Comparison of ENCODE assay signal across 1 fruit fly cellular context in genomic region chrX:7978027-7978426, dm6.
TF ChIP-seq lines count a peak whose summit lies in the region.

No protein-coding gene starts in this region.

TF ChIP-seq in whole organism, embryonic, 481 proteins besides CTCF, POLR2A, EP300 and RAD21 (continued from another document):
- no peak for TF ChIP-seq ttk (GFP tag; IDR thresholded peaks at IDR 0.05; lab: Robert Waterston, UW)
- peak; percentile 30 for TF ChIP-seq nmo (GFP tag; optimal IDR thresholded peaks at IDR 0.05; lab: Kevin White, UChicago)
- no peak for TF ChIP-seq ftz-f1 (GFP tag; optimal IDR thresholded peaks at IDR 0.05; lab: Kevin White, UChicago)
- peak; percentile 24 for TF ChIP-seq CG3407 (GFP tag; optimal IDR thresholded peaks at IDR 0.05; lab: Kevin White, UChicago)
- TF ChIP-seq fd96Cb (tag; optimal IDR thresholded peaks at IDR 0.05; lab: Kevin White, UChicago) = peak; percentile 7
- TF ChIP-seq CG4617 (GFP tag; optimal IDR thresholded peaks at IDR 0.05; lab: Kevin White, UChicago; ENCODE audit: borderline replicate concordance) = no peak
- peak; percentile 3 for TF ChIP-seq D19A (tag; optimal IDR thresholded peaks at IDR 0.05; lab: Kevin White, UChicago)
- TF ChIP-seq CG1647 (GFP tag; optimal IDR thresholded peaks at IDR 0.05; lab: Kevin White, UChicago) = no peak
- TF ChIP-seq dpn (GFP tag; optimal IDR thresholded peaks at IDR 0.05; lab: Kevin White, UChicago) = no peak
- TF ChIP-seq Hsf (GFP tag; optimal IDR thresholded peaks at IDR 0.05; lab: Kevin White, UChicago) = peak; percentile 2
- no peak for TF ChIP-seq abd-A (tag; optimal IDR thresholded peaks at IDR 0.05; lab: Kevin White, UChicago)
- no peak for TF ChIP-seq pfk (GFP tag; optimal IDR thresholded peaks at IDR 0.05; lab: Kevin White, UChicago)
- no peak for TF ChIP-seq insv (GFP tag; optimal IDR thresholded peaks at IDR 0.05; lab: Kevin White, UChicago)
- no peak for TF ChIP-seq CG8478 (optimal IDR thresholded peaks at IDR 0.05; lab: Kevin White, UChicago)
- TF ChIP-seq CG17361 (GFP tag; IDR thresholded peaks at IDR 0.05; lab: Robert Waterston, UW) = peak; percentile 57; the same call in 2 of the 3 replicates
- TF ChIP-seq CG10267 (tag; optimal IDR thresholded peaks at IDR 0.05; lab: Kevin White, UChicago) = peak; percentile 10
- no peak for TF ChIP-seq ro (GFP tag; IDR thresholded peaks at IDR 0.05; lab: Robert Waterston, UW)
- TF ChIP-seq cwo (GFP tag; optimal IDR thresholded peaks at IDR 0.05; lab: Kevin White, UChicago) = no peak
- no peak for TF ChIP-seq nerfin-2 (GFP tag; IDR thresholded peaks at IDR 0.05; lab: Robert Waterston, UW; ENCODE audit: partially characterized antibody)
- no peak for TF ChIP-seq yki (optimal IDR thresholded peaks at IDR 0.05; lab: Kevin White, UChicago)
- TF ChIP-seq CG15073 (GFP tag; optimal IDR thresholded peaks at IDR 0.05; lab: Kevin White, UChicago) = no peak
- TF ChIP-seq CG10274 (GFP tag; optimal IDR thresholded peaks at IDR 0.05; lab: Kevin White, UChicago) = no peak
- TF ChIP-seq pb (GFP tag; optimal IDR thresholded peaks at IDR 0.05; lab: Kevin White, UChicago) = no peak
- TF ChIP-seq slbo (GFP tag; IDR thresholded peaks at IDR 0.05; lab: Robert Waterston, UW) = no peak
- no peak for TF ChIP-seq Doc3 (GFP tag; IDR thresholded peaks at IDR 0.05; lab: Robert Waterston, UW; ENCODE audit: partially characterized antibody)
- no peak for TF ChIP-seq CG13775 (GFP tag; optimal IDR thresholded peaks at IDR 0.05; lab: Kevin White, UChicago)
- no peak for TF ChIP-seq CG7987 (GFP tag; optimal IDR thresholded peaks at IDR 0.05; lab: Kevin White, UChicago)
- peak; percentile 4 for TF ChIP-seq bcd (GFP tag; optimal IDR thresholded peaks at IDR 0.05; lab: Kevin White, UChicago)
- no peak for TF ChIP-seq BtbVII (GFP tag; optimal IDR thresholded peaks at IDR 0.05; lab: Kevin White, UChicago)
- TF ChIP-seq en (GFP tag; optimal IDR thresholded peaks at IDR 0.05; lab: Kevin White, UChicago) = no peak
- no peak for TF ChIP-seq CG14014 (GFP tag; IDR thresholded peaks at IDR 0.05; lab: Robert Waterston, UW)
- no peak for TF ChIP-seq HLH4C (GFP tag; IDR thresholded peaks at IDR 0.05; lab: Robert Waterston, UW; ENCODE audit: partially characterized antibody)
- peak in 1 of 3 experiments; percentile 56 for TF ChIP-seq lola (GFP tag; optimal IDR thresholded peaks at IDR 0.05; lab: Kevin White, UChicago)
- peak; percentile 28 for TF ChIP-seq CG12391 (tag; optimal IDR thresholded peaks at IDR 0.05; lab: Kevin White, UChicago)
- TF ChIP-seq sens (GFP tag; lab: Kevin White, UChicago) = peak; percentile 84
- no peak for TF ChIP-seq gcm2 (GFP tag; optimal IDR thresholded peaks at IDR 0.05; lab: Kevin White, UChicago)
- TF ChIP-seq Rx (GFP tag; IDR thresholded peaks at IDR 0.05; lab: Robert Waterston, UW) = no peak
- peak; percentile 30 for TF ChIP-seq CG7839 (tag; optimal IDR thresholded peaks at IDR 0.05; lab: Kevin White, UChicago)
- no peak for TF ChIP-seq CG17186 (GFP tag; optimal IDR thresholded peaks at IDR 0.05; lab: Kevin White, UChicago)
- TF ChIP-seq CG13287 (GFP tag; IDR thresholded peaks at IDR 0.05; lab: Robert Waterston, UW; ENCODE audit: partially characterized antibody) = no peak
- TF ChIP-seq CG15514 (GFP tag; optimal IDR thresholded peaks at IDR 0.05; lab: Kevin White, UChicago) = no peak
- peak in 1 of 2 experiments; percentile 70 for TF ChIP-seq eve (GFP tag; optimal IDR thresholded peaks at IDR 0.05; lab: Kevin White, UChicago)
- TF ChIP-seq Gug (GFP tag; IDR thresholded peaks at IDR 0.05; lab: Robert Waterston, UW) = no peak
- TF ChIP-seq E2f1 (GFP tag; IDR thresholded peaks at IDR 0.05; lab: Robert Waterston, UW) = no peak
- no peak for TF ChIP-seq psq (GFP tag; optimal IDR thresholded peaks at IDR 0.05; lab: Kevin White, UChicago)
- TF ChIP-seq CG32532 (GFP tag; IDR thresholded peaks at IDR 0.05; lab: Robert Waterston, UW) = no peak
- no peak for TF ChIP-seq prd (optimal IDR thresholded peaks at IDR 0.05; lab: Kevin White, UChicago)
- peak; percentile 18; the same call in 1 of the 3 replicates for TF ChIP-seq prd (GFP tag; IDR thresholded peaks at IDR 0.05; lab: Robert Waterston, UW)
- peak; percentile 46 for TF ChIP-seq CG11504 (tag; optimal IDR thresholded peaks at IDR 0.05; lab: Kevin White, UChicago)
- TF ChIP-seq Xrp1 (GFP tag; IDR thresholded peaks at IDR 0.05; lab: Robert Waterston, UW) = 0 out of 2 replicates have a peak, but pooled peaks have one; percentile 32
- TF ChIP-seq CG31441 (GFP tag; IDR thresholded peaks at IDR 0.05; lab: Robert Waterston, UW) = peak; percentile 54
- peak; percentile 42 for TF ChIP-seq CG2712 (tag; optimal IDR thresholded peaks at IDR 0.05; lab: Kevin White, UChicago)
- TF ChIP-seq pita (GFP tag; optimal IDR thresholded peaks at IDR 0.05; lab: Kevin White, UChicago) = no peak
- TF ChIP-seq unpg (GFP tag; optimal IDR thresholded peaks at IDR 0.05; lab: Kevin White, UChicago) = peak; percentile 23
- TF ChIP-seq CG10366 (GFP tag; IDR thresholded peaks at IDR 0.05; lab: Robert Waterston, UW) = peak; percentile 11; the same call in 1 of the 2 replicates
- TF ChIP-seq CG34422 (GFP tag; IDR thresholded peaks at IDR 0.05; lab: Robert Waterston, UW) = no peak
- no peak for TF ChIP-seq HHEX (GFP tag; optimal IDR thresholded peaks at IDR 0.05; lab: Kevin White, UChicago)
- TF ChIP-seq TFAM (GFP tag; optimal IDR thresholded peaks at IDR 0.05; lab: Kevin White, UChicago) = no peak
- peak; percentile 4 for TF ChIP-seq org-1 (GFP tag; optimal IDR thresholded peaks at IDR 0.05; lab: Kevin White, UChicago)
- TF ChIP-seq al (GFP tag; IDR thresholded peaks at IDR 0.05; lab: Robert Waterston, UW) = no peak
- TF ChIP-seq Hr51 (GFP tag; optimal IDR thresholded peaks at IDR 0.05; lab: Kevin White, UChicago) = peak in 1 of 2 experiments; percentile 23
- TF ChIP-seq gt (GFP tag; IDR thresholded peaks at IDR 0.05; lab: Robert Waterston, UW) = no peak
- TF ChIP-seq HLH3B (GFP tag; IDR thresholded peaks at IDR 0.05; lab: Robert Waterston, UW) = no peak
- TF ChIP-seq gce (GFP tag; IDR thresholded peaks at IDR 0.05; lab: Robert Waterston, UW) = no peak
- TF ChIP-seq HmgD (GFP tag; optimal IDR thresholded peaks at IDR 0.05; lab: Kevin White, UChicago) = no peak
- TF ChIP-seq CG16863 (GFP tag; optimal IDR thresholded peaks at IDR 0.05; lab: Kevin White, UChicago) = no peak
- TF ChIP-seq CG34376 (GFP tag; optimal IDR thresholded peaks at IDR 0.05; lab: Kevin White, UChicago) = no peak
- TF ChIP-seq CG15479 (GFP tag; optimal IDR thresholded peaks at IDR 0.05; lab: Kevin White, UChicago) = no peak
- TF ChIP-seq luna (GFP tag; optimal IDR thresholded peaks at IDR 0.05; lab: Kevin White, UChicago) = no peak
- TF ChIP-seq dmrt99B (tag; optimal IDR thresholded peaks at IDR 0.05; lab: Kevin White, UChicago) = peak; percentile 25
- no peak for TF ChIP-seq Deaf1 (tag; optimal IDR thresholded peaks at IDR 0.05; lab: Kevin White, UChicago)
- TF ChIP-seq CG12155 (GFP tag; optimal IDR thresholded peaks at IDR 0.05; lab: Kevin White, UChicago) = no peak
- no peak for TF ChIP-seq dati (GFP tag; IDR thresholded peaks at IDR 0.05; lab: Robert Waterston, UW)
- TF ChIP-seq Hmx (GFP tag; optimal IDR thresholded peaks at IDR 0.05; lab: Kevin White, UChicago) = no peak
- TF ChIP-seq CG14710 (tag; optimal IDR thresholded peaks at IDR 0.05; lab: Kevin White, UChicago) = peak; percentile 35
- TF ChIP-seq fd102C (GFP tag; optimal IDR thresholded peaks at IDR 0.05; lab: Kevin White, UChicago) = no peak
- no peak for TF ChIP-seq pnt (GFP tag; optimal IDR thresholded peaks at IDR 0.05; lab: Kevin White, UChicago)
- TF ChIP-seq gcm (GFP tag; optimal IDR thresholded peaks at IDR 0.05; lab: Kevin White, UChicago) = no peak
- no peak for TF ChIP-seq Nf-YA (GFP tag; IDR thresholded peaks at IDR 0.05; lab: Robert Waterston, UW)
- no peak for TF ChIP-seq rib (GFP tag; IDR thresholded peaks at IDR 0.05; lab: Robert Waterston, UW)
- no peak for TF ChIP-seq CG11085 (GFP tag; IDR thresholded peaks at IDR 0.05; lab: Robert Waterston, UW)
- peak in 1 of 2 experiments; percentile 34 for TF ChIP-seq bsh (GFP tag; optimal IDR thresholded peaks at IDR 0.05; lab: Kevin White, UChicago)
- TF ChIP-seq CG8388 (GFP tag; optimal IDR thresholded peaks at IDR 0.05; lab: Kevin White, UChicago) = peak; percentile 13
- peak; percentile 30 for TF ChIP-seq Blimp-1 (GFP tag; optimal IDR thresholded peaks at IDR 0.05; lab: Kevin White, UChicago)
- TF ChIP-seq Med (GFP tag; lab: Kevin White, UChicago) = peak; percentile 49
- no peak for TF ChIP-seq ken (GFP tag; IDR thresholded peaks at IDR 0.05; lab: Robert Waterston, UW)
- no peak for TF ChIP-seq CG5245 (GFP tag; optimal IDR thresholded peaks at IDR 0.05; lab: Kevin White, UChicago)
- TF ChIP-seq ci (GFP tag; IDR thresholded peaks at IDR 0.05; lab: Robert Waterston, UW) = no peak
- TF ChIP-seq HLH54F (GFP tag; optimal IDR thresholded peaks at IDR 0.05; lab: Kevin White, UChicago) = no peak
- TF ChIP-seq chinmo (GFP tag; IDR thresholded peaks at IDR 0.05; lab: Robert Waterston, UW; ENCODE audit: partially characterized antibody) = no peak
- no peak for TF ChIP-seq CG6683 (GFP tag; optimal IDR thresholded peaks at IDR 0.05; lab: Kevin White, UChicago)
- no peak for TF ChIP-seq CG7357 (GFP tag; IDR thresholded peaks at IDR 0.05; lab: Robert Waterston, UW)
- TF ChIP-seq CG13424 (tag; optimal IDR thresholded peaks at IDR 0.05; lab: Kevin White, UChicago) = peak; percentile 9
- no peak for TF ChIP-seq mirr (GFP tag; optimal IDR thresholded peaks at IDR 0.05; lab: Kevin White, UChicago)
- peak; percentile 42 for TF ChIP-seq CG10979 (tag; optimal IDR thresholded peaks at IDR 0.05; lab: Kevin White, UChicago)
- no peak for TF ChIP-seq Bgb (GFP tag; IDR thresholded peaks at IDR 0.05; lab: Robert Waterston, UW; ENCODE audit: partially characterized antibody)
- peak; percentile 44 for TF ChIP-seq CG1603 (tag; optimal IDR thresholded peaks at IDR 0.05; lab: Kevin White, UChicago)
- TF ChIP-seq Rfx (GFP tag; IDR thresholded peaks at IDR 0.05; lab: Robert Waterston, UW) = no peak
- TF ChIP-seq CG12219 (GFP tag; optimal IDR thresholded peaks at IDR 0.05; lab: Kevin White, UChicago) = no peak
